Worm (Caenorhabditis elegans): Measurements from ENCODE around the gene B0285.3.

B0285.3 gene

ce11 chrIII:4372894-4373293, 29.8 kb upstream of the B0285.3 start:
- TF ChIP-seq unc-39 (tag; optimal IDR thresholded peaks at IDR 0.05), result no peak
- TF ChIP-seq alr-1 (tag; optimal IDR thresholded peaks at IDR 0.05), result no peak
- no peak for TF ChIP-seq gmeb-1 (tag; optimal IDR thresholded peaks at IDR 0.05)
- TF ChIP-seq mdl-1 (tag; optimal IDR thresholded peaks at IDR 0.05), result no peak
- no peak for TF ChIP-seq ztf-11 (tag; optimal IDR thresholded peaks at IDR 0.05)
- no peak for TF ChIP-seq nhr-11 (tag; optimal IDR thresholded peaks at IDR 0.05)
- TF ChIP-seq aly-2 (tag; optimal IDR thresholded peaks at IDR 0.05), result no peak
- no peak for TF ChIP-seq unc-62 (GFP tag; optimal IDR thresholded peaks at IDR 0.05)
- no peak for TF ChIP-seq mab-5 (tag; optimal IDR thresholded peaks at IDR 0.05)
- no peak for TF ChIP-seq ZK546.5 (tag; optimal IDR thresholded peaks at IDR 0.05)
- TF ChIP-seq egl-27 (tag; optimal IDR thresholded peaks at IDR 0.05), result no peak
- TF ChIP-seq fos-1 (tag; optimal IDR thresholded peaks at IDR 0.05), result no peak
- no peak for TF ChIP-seq sem-4 (tag; optimal IDR thresholded peaks at IDR 0.05)
- no peak for TF ChIP-seq nhr-237 (tag; optimal IDR thresholded peaks at IDR 0.05)
- no peak for TF ChIP-seq blmp-1 (tag; optimal IDR thresholded peaks at IDR 0.05; ENCODE audit: insufficient read depth)
- no peak for TF ChIP-seq peb-1 (tag; optimal IDR thresholded peaks at IDR 0.05)
- TF ChIP-seq nhr-77 (tag; optimal IDR thresholded peaks at IDR 0.05), result no peak
- TF ChIP-seq unc-55 (GFP tag; optimal IDR thresholded peaks at IDR 0.05), result no peak
- TF ChIP-seq sma-3 (GFP tag; optimal IDR thresholded peaks at IDR 0.05), result no peak
- no peak for TF ChIP-seq ceh-16 (tag; optimal IDR thresholded peaks at IDR 0.05)

- TF ChIP-seq ztf-1 (GFP tag; conservative IDR thresholded peaks at IDR 0.05) (no peak), nhr-25 (tag; optimal IDR thresholded peaks at IDR 0.05) (no peak), lin-39 (tag; optimal IDR thresholded peaks at IDR 0.05) (no peak)
Observed at ce11 chrIII:4370585-4370984, 27.4 kb upstream of the B0285.3 start, which contains the start of gene ckb-3. Gene ckb-3 (plus strand): TSS chrIII:4370885.

- TF ChIP-seq sma-3 (GFP tag; optimal IDR thresholded peaks at IDR 0.05), result peak; percentile 45
- peak; percentile 43 for TF ChIP-seq crh-2 (tag; optimal IDR thresholded peaks at IDR 0.05)
- peak; percentile 14 for TF ChIP-seq unc-55 (GFP tag; optimal IDR thresholded peaks at IDR 0.05)
- TF ChIP-seq nhr-129 (tag; optimal IDR thresholded peaks at IDR 0.05), result peak; percentile 63
- TF ChIP-seq F13H6.1 (tag; optimal IDR thresholded peaks at IDR 0.05), result peak; percentile 30
- peak; percentile 15 for TF ChIP-seq C34F6.9 (tag; optimal IDR thresholded peaks at IDR 0.05)
- peak; percentile 64 for TF ChIP-seq fos-1 (tag; optimal IDR thresholded peaks at IDR 0.05)
- TF ChIP-seq nhr-21 (tag; optimal IDR thresholded peaks at IDR 0.05), result peak; percentile 39
Observed at ce11 chrIII:4369381-4369809, 26.3 kb upstream of the B0285.3 start.

ce11 chrIII:4367649-4368048, 24.5 kb upstream of the B0285.3 start, which contains the start of gene ckb-2:
Gene ckb-2 (plus strand): TSS chrIII:4367949.
- TF ChIP-seq crh-2 (tag; optimal IDR thresholded peaks at IDR 0.05), result no peak
- TF ChIP-seq gmeb-1 (tag; optimal IDR thresholded peaks at IDR 0.05), result no peak

- TF ChIP-seq mdl-1 (tag; optimal IDR thresholded peaks at IDR 0.05) (no peak), unc-55 (GFP tag; optimal IDR thresholded peaks at IDR 0.05) (peak; percentile 42), lsy-2 (tag; optimal IDR thresholded peaks at IDR 0.05) (peak in 1 of 2 experiments; percentile 10), C34F6.9 (tag; optimal IDR thresholded peaks at IDR 0.05) (peak; percentile 24), fos-1 (tag; optimal IDR thresholded peaks at IDR 0.05) (peak; percentile 29), skn-1 (tag; optimal IDR thresholded peaks at IDR 0.05) (no peak)
Observed at ce11 chrIII:4364974-4365373, 21.8 kb upstream of the B0285.3 start, which contains the start of gene ckb-1. Gene ckb-1 (plus strand): TSS chrIII:4365274.

ce11 chrIII:4362332-4362731, 19.2 kb upstream of the B0285.3 start:
- TF ChIP-seq aly-2 (tag; optimal IDR thresholded peaks at IDR 0.05), result no peak
- no peak for TF ChIP-seq lin-13 (GFP tag; optimal IDR thresholded peaks at IDR 0.05)
- peak; percentile 31 for TF ChIP-seq sma-3 (GFP tag; optimal IDR thresholded peaks at IDR 0.05)
- TF ChIP-seq fos-1 (tag; optimal IDR thresholded peaks at IDR 0.05), result peak; percentile 28
- peak; percentile 17 for TF ChIP-seq F13H6.1 (tag; optimal IDR thresholded peaks at IDR 0.05)
- no peak for TF ChIP-seq skn-1 (tag; optimal IDR thresholded peaks at IDR 0.05)
- TF ChIP-seq ztf-11 (tag; optimal IDR thresholded peaks at IDR 0.05), result no peak
- TF ChIP-seq ceh-82 (tag; optimal IDR thresholded peaks at IDR 0.05), result no peak
- TF ChIP-seq nhr-23 (tag; optimal IDR thresholded peaks at IDR 0.05), result no peak
- TF ChIP-seq peb-1 (tag; optimal IDR thresholded peaks at IDR 0.05), result no peak
- no peak for TF ChIP-seq nhr-10 (tag; optimal IDR thresholded peaks at IDR 0.05)
- TF ChIP-seq mdl-1 (tag; optimal IDR thresholded peaks at IDR 0.05), result no peak
- TF ChIP-seq elt-1 (tag; optimal IDR thresholded peaks at IDR 0.05), result no peak

Data from whole organism, L2 larva.